Fruit fly (Drosophila melanogaster) whole organism, embryonic: ENCODE measurements around the gene cu.

Experiments
- B-H1 ChIP-seq: fragments of 200-800 bp; sonication (Bioruptor generic); IDR thresholded peaks from 3 replicates; pipeline ENCODE4 v1.3.6; 2022; ENCODE audit warnings: missing biosample characterization, missing genetic modification characterization
- CG10431 ChIP-seq: fragments of 200-800 bp; sonication (Bioruptor generic); optimal IDR thresholded peaks from 3 replicates; lab custom pipeline; 2018; ENCODE audit warnings: missing biosample characterization, mild to moderate bottlenecking, missing genetic modification characterization
- CG10979 ChIP-seq: fragments of 200-800 bp; sonication (Bioruptor generic); optimal IDR thresholded peaks from 2 replicates; lab custom pipeline; 2018; ENCODE audit warnings: missing biosample characterization, mild to moderate bottlenecking, missing genetic modification characterization, moderate library complexity
- CG11696 ChIP-seq: fragments of 200-800 bp; sonication (Bioruptor generic); IDR thresholded peaks from 2 replicates; pipeline ENCODE4 v1.3.6; 2022; ENCODE audit warnings: missing biosample characterization, missing genetic modification characterization
- CG11723 ChIP-seq: fragments of 200-800 bp; sonication (Bioruptor generic); optimal IDR thresholded peaks from 2 replicates; lab custom pipeline; 2017; ENCODE audit warnings: missing biosample characterization, mild to moderate bottlenecking, missing genetic modification characterization
- CG12236 ChIP-seq: fragments of 200-800 bp; sonication (Bioruptor generic); optimal IDR thresholded peaks from 2 replicates; lab custom pipeline; 2016; ENCODE audit warnings: missing biosample characterization, missing genetic modification characterization
- CG12299 ChIP-seq: fragments of 200-800 bp; sonication (Bioruptor generic); optimal IDR thresholded peaks from 2 replicates; lab custom pipeline; 2018; ENCODE audit warnings: missing biosample characterization, mild to moderate bottlenecking, missing genetic modification characterization
- CG1233 ChIP-seq: fragments of 200-800 bp; sonication (Bioruptor generic); optimal IDR thresholded peaks from 4 replicates; lab custom pipeline; 2018; ENCODE audit warnings: missing biosample characterization, mild to moderate bottlenecking, missing genetic modification characterization
- CG13624 ChIP-seq: fragments of 200-800 bp; sonication (Bioruptor generic); optimal IDR thresholded peaks from 2 replicates; lab custom pipeline; 2016; ENCODE audit warnings: missing biosample characterization, missing genetic modification characterization
- CG13775 ChIP-seq: fragments of 200-800 bp; sonication (Bioruptor generic); optimal IDR thresholded peaks from 3 replicates; lab custom pipeline; 2017; ENCODE audit warnings: missing biosample characterization, mild to moderate bottlenecking, missing genetic modification characterization
- CG1603 ChIP-seq: fragments of 200-800 bp; sonication (Bioruptor generic); optimal IDR thresholded peaks from 2 replicates; lab custom pipeline; 2019; ENCODE audit warnings: missing biosample characterization, mild to moderate bottlenecking, missing genetic modification characterization, moderate library complexity
- CG16815 ChIP-seq: fragments of 200-800 bp; sonication (Bioruptor generic); optimal IDR thresholded peaks from 3 replicates; lab custom pipeline; 2017; ENCODE audit warnings: missing biosample characterization, mild to moderate bottlenecking, missing genetic modification characterization
- CG2129 ChIP-seq: fragments of 200-800 bp; sonication (Bioruptor generic); IDR thresholded peaks from 2 replicates; pipeline ENCODE4 v1.3.6; 2022; ENCODE audit warnings: missing biosample characterization, missing genetic modification characterization; ENCODE audit not compliant: partially characterized antibody
- CG4730 ChIP-seq: fragments of 200-800 bp; sonication (Bioruptor generic); IDR thresholded peaks from 2 replicates; pipeline ENCODE4 v1.3.6; 2022; ENCODE audit warnings: missing biosample characterization, missing genetic modification characterization
- CG5180 ChIP-seq: fragments of 200-800 bp; sonication (Bioruptor generic); optimal IDR thresholded peaks from 3 replicates; lab custom pipeline; 2017; ENCODE audit warnings: missing biosample characterization, missing genetic modification characterization, mild to moderate bottlenecking, moderate library complexity, missing genetic modification reagents
- CG7786 ChIP-seq: fragments of 200-800 bp; sonication (Bioruptor generic); optimal IDR thresholded peaks from 2 replicates; lab custom pipeline; 2016; ENCODE audit warnings: missing biosample characterization, missing genetic modification characterization
- CG9609 ChIP-seq: fragments of 200-800 bp; sonication (Bioruptor generic); optimal IDR thresholded peaks from 3 replicates; lab custom pipeline; 2016; ENCODE audit warnings: missing biosample characterization, missing genetic modification characterization
- CG9876 ChIP-seq: fragments of 200-800 bp; sonication (Bioruptor generic); optimal IDR thresholded peaks from 2 replicates; lab custom pipeline; 2016; ENCODE audit warnings: missing biosample characterization, missing genetic modification characterization
- CHES-1-like ChIP-seq: fragments of 200-800 bp; sonication (Bioruptor generic); optimal IDR thresholded peaks from 2 replicates; lab custom pipeline; 2016; ENCODE audit warnings: missing biosample characterization, missing genetic modification characterization
- Chrac-16 ChIP-seq: fragments of 200-800 bp; sonication (Bioruptor generic); optimal IDR thresholded peaks from 3 replicates; lab custom pipeline; 2016; ENCODE audit warnings: missing biosample characterization, missing genetic modification characterization
- CkIIα-i1 ChIP-seq: fragments of 200-800 bp; sonication (Bioruptor generic); IDR thresholded peaks from 2 replicates; pipeline ENCODE4 v1.3.6; 2022; ENCODE audit warnings: missing biosample characterization, missing genetic modification characterization
- CoRest ChIP-seq: fragments of 200-800 bp; sonication (Bioruptor generic); optimal IDR thresholded peaks from 3 replicates; lab custom pipeline; 2018; ENCODE audit warnings: missing biosample characterization, mild to moderate bottlenecking, missing genetic modification characterization, moderate library complexity
- Dip2 ChIP-seq: fragments of 200-800 bp; sonication (Bioruptor generic); IDR thresholded peaks from 2 replicates; pipeline ENCODE4 v1.3.6; 2022; ENCODE audit warnings: missing biosample characterization, missing genetic modification characterization
- E2f1 ChIP-seq: fragments of 200-800 bp; sonication (Bioruptor generic); IDR thresholded peaks from 2 replicates; pipeline ENCODE4 v1.3.6; 2022; ENCODE audit warnings: missing biosample characterization, missing genetic modification characterization
- Elba2 ChIP-seq: fragments of 200-800 bp; sonication (Bioruptor generic); optimal IDR thresholded peaks from 3 replicates; lab custom pipeline; 2016; ENCODE audit warnings: missing biosample characterization, missing genetic modification characterization
- HHEX ChIP-seq: fragments of 200-800 bp; sonication (Bioruptor generic); optimal IDR thresholded peaks from 3 replicates; lab custom pipeline; 2017; ENCODE audit warnings: missing biosample characterization, mild to moderate bottlenecking, missing genetic modification characterization, missing genetic modification reagents
- Jarid2 ChIP-seq: fragments of 200-800 bp; sonication (Bioruptor generic); optimal IDR thresholded peaks from 3 replicates; lab custom pipeline; 2017; ENCODE audit warnings: mild to moderate bottlenecking, missing biosample characterization, missing genetic modification reagents, missing genetic modification characterization
- Meics ChIP-seq: fragments of 200-800 bp; sonication (Bioruptor generic); optimal IDR thresholded peaks from 2 replicates; lab custom pipeline; 2017; ENCODE audit warnings: missing biosample characterization, mild to moderate bottlenecking, missing genetic modification characterization
- Mrtf ChIP-seq: fragments of 200-800 bp; sonication (Bioruptor generic); IDR thresholded peaks from 3 replicates; pipeline ENCODE4 v1.3.6; 2022; ENCODE audit warnings: missing biosample characterization, missing genetic modification characterization
- NK7.1 ChIP-seq: fragments of 200-800 bp; sonication (Bioruptor generic); optimal IDR thresholded peaks from 3 replicates; lab custom pipeline; 2016; ENCODE audit warnings: missing biosample characterization, missing genetic modification characterization
- Optix ChIP-seq: fragments of 200-800 bp; sonication (Bioruptor generic); IDR thresholded peaks from 3 replicates; pipeline ENCODE4 v1.3.6; 2022; ENCODE audit warnings: missing biosample characterization, missing genetic modification characterization
- Rfx ChIP-seq: fragments of 200-800 bp; sonication (Bioruptor generic); IDR thresholded peaks from 2 replicates; pipeline ENCODE4 v1.3.6; 2022; ENCODE audit warnings: missing biosample characterization, missing genetic modification characterization
- Rx ChIP-seq: fragments of 200-800 bp; sonication (Bioruptor generic); IDR thresholded peaks from 2 replicates; pipeline ENCODE4 v1.3.6; 2022; ENCODE audit warnings: missing biosample characterization, missing genetic modification characterization
- TFAM ChIP-seq: fragments of 200-800 bp; sonication (Bioruptor generic); optimal IDR thresholded peaks from 2 replicates; lab custom pipeline; 2017; ENCODE audit warnings: missing biosample characterization, missing genetic modification characterization, inconsistent platforms
- Taf1 ChIP-seq: fragments of 200-800 bp; sonication (Bioruptor generic); IDR thresholded peaks from 2 replicates; pipeline ENCODE4 v1.3.6; 2022; ENCODE audit warnings: missing biosample characterization, missing genetic modification characterization
- amos ChIP-seq: fragments of 200-800 bp; sonication (Bioruptor generic); IDR thresholded peaks from 2 replicates; pipeline ENCODE4 v1.3.6; 2022; ENCODE audit warnings: missing biosample characterization, missing genetic modification characterization; ENCODE audit not compliant: partially characterized antibody
- ap ChIP-seq: fragments of 200-800 bp; sonication (Bioruptor generic); IDR thresholded peaks from 2 replicates; pipeline ENCODE4 v1.3.6; 2022; ENCODE audit warnings: missing biosample characterization, missing genetic modification characterization
- dmrt11E ChIP-seq: fragments of 200-800 bp; sonication (Bioruptor generic); optimal IDR thresholded peaks from 3 replicates; lab custom pipeline; 2018; ENCODE audit warnings: missing biosample characterization, mild to moderate bottlenecking, missing genetic modification characterization, moderate library complexity
- hkb ChIP-seq, 2 experiments: fragments of 200-800 bp in 1 of 2; fragments of >200 bp in 1 of 2; sonication (Bioruptor generic) in 1 of 2; IDR thresholded peaks in 1 of 2; optimal IDR thresholded peaks in 1 of 2; 2 replicates each; pipeline versions ENCODE4 v1.3.6 to Lab custom; 2017 to 2022; ENCODE audit warnings: missing biosample characterization in 1 of 2, missing genetic modification characterization in 1 of 2
- lmd ChIP-seq: fragments of 200-800 bp; sonication (Bioruptor generic); IDR thresholded peaks from 2 replicates; pipeline ENCODE4 v1.3.6; 2022; ENCODE audit warnings: missing biosample characterization, missing genetic modification characterization
- org-1 ChIP-seq: fragments of 200-800 bp; sonication (Bioruptor generic); optimal IDR thresholded peaks from 2 replicates; lab custom pipeline; 2017; ENCODE audit warnings: missing biosample characterization, missing genetic modification characterization
- p53 ChIP-seq: fragments of 200-800 bp; sonication (Bioruptor generic); optimal IDR thresholded peaks from 2 replicates; lab custom pipeline; 2016; ENCODE audit warnings: missing biosample characterization, missing genetic modification characterization
- pho ChIP-seq: fragments of 200-800 bp; sonication (Bioruptor generic); optimal IDR thresholded peaks from 2 replicates; lab custom pipeline; 2016; ENCODE audit warnings: missing biosample characterization, missing genetic modification characterization
- sisA ChIP-seq: fragments of 200-800 bp; sonication (Bioruptor generic); IDR thresholded peaks from 2 replicates; pipeline ENCODE4 v1.3.6; 2022; ENCODE audit warnings: missing biosample characterization, missing genetic modification characterization
- trh ChIP-seq: fragments of 200-800 bp; sonication (Bioruptor generic); optimal IDR thresholded peaks from 2 replicates; lab custom pipeline; 2016; ENCODE audit warnings: missing biosample characterization, missing genetic modification characterization
- twi ChIP-seq: fragments of 200-800 bp; optimal IDR thresholded peaks from 2 replicates; lab custom pipeline; 2019; ENCODE audit warnings: missing biosample characterization, mild to moderate bottlenecking, missing genetic modification characterization, moderate library complexity
- usp ChIP-seq: fragments of >200 bp; optimal IDR thresholded peaks from 2 replicates; lab custom pipeline; 2017; ENCODE audit warnings: missing biosample characterization, missing genetic modification characterization
- vfl ChIP-seq: fragments of 200-800 bp; sonication (Bioruptor generic); optimal IDR thresholded peaks from 2 replicates; lab custom pipeline; 2016; ENCODE audit warnings: missing biosample characterization, missing genetic modification characterization
- wdn ChIP-seq: fragments of 200-800 bp; sonication (Bioruptor generic); IDR thresholded peaks from 2 replicates; pipeline ENCODE4 v1.3.6; 2022; ENCODE audit warnings: missing biosample characterization, missing genetic modification characterization
- wek ChIP-seq: fragments of 200-800 bp; sonication (Bioruptor generic); optimal IDR thresholded peaks from 3 replicates; lab custom pipeline; 2018; ENCODE audit warnings: missing biosample characterization, mild to moderate bottlenecking, missing genetic modification characterization, moderate library complexity
- zen ChIP-seq: fragments of 200-800 bp; sonication (Bioruptor generic); optimal IDR thresholded peaks from 3 replicates; lab custom pipeline; 2018; ENCODE audit warnings: missing biosample characterization, mild to moderate bottlenecking, missing genetic modification characterization, moderate library complexity

The cu gene

DNA sequence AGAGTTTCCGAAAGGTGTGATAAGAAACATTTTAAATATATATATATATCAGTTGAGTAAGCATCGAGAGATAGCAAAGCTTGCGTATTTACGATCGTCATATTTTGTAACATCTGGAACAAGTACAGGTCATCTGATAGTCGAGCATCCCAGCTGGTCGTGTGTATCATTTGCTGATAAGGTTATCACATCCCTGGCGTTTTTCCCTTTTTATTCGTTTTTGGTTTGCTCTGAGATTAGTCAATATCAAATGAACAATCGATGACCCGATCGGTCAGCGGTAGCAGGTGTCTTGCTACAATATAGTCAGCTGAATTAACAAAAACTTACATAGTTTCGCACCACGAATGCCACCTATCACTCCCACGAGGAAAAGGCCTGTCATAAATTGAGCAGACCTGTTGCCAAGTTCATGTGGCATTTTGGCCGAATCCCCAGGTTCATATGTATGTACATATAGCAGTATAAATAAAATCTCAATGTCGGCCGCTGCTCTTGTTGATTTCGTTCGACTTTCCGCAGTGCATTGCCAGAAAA is 3.6 kb downstream of the cu start (continued):
- TF ChIP-seq CG11723 (no peak), lmd (GFP tag; lab: Robert Waterston, UW) (peak; percentile 49; the same call in 1 of the 2 replicates), CG5180 (GFP tag; lab: Kevin White, UChicago) (no peak), wek (no peak), CG13624 (GFP tag; lab: Kevin White, UChicago) (no peak), Chrac-16 (GFP tag; lab: Kevin White, UChicago) (peak; percentile 51), CG12299 (tag; lab: Kevin White, UChicago) (no peak), CG10431 (no peak), sisA (GFP tag; lab: Robert Waterston, UW) (peak; percentile 55), CG11696 (GFP tag; lab: Robert Waterston, UW) (no peak), NK7.1 (peak; percentile 13), CG9876 (GFP tag; lab: Kevin White, UChicago) (no peak), org-1 (GFP tag; lab: Kevin White, UChicago) (no peak), Elba2 (GFP tag; lab: Kevin White, UChicago) (no peak), CG2129 (GFP tag; lab: Robert Waterston, UW) (no peak), CG16815 (GFP tag; lab: Kevin White, UChicago) (peak; percentile 22), CG12236 (GFP tag; lab: Kevin White, UChicago) (no peak), CG10979 (peak; percentile 18), dmrt11E (no peak), CG1233 (GFP tag; lab: Kevin White, UChicago) (peak; percentile 58), Jarid2 (no peak), Mrtf (GFP tag; lab: Robert Waterston, UW) (no peak), CG4730 (GFP tag; lab: Robert Waterston, UW) (no peak), Dip2 (no peak), CG7786 (GFP tag; lab: Kevin White, UChicago) (no peak), ap (no peak), twi (tag; lab: Kevin White, UChicago) (no peak), CHES-1-like (GFP tag; lab: Kevin White, UChicago) (no peak), p53 (GFP tag; lab: Kevin White, UChicago) (no peak), zen (no peak), E2f1 (GFP tag; lab: Robert Waterston, UW) (peak; percentile 56), HHEX (peak; percentile 62), vfl (no peak), Rfx (GFP tag; lab: Robert Waterston, UW) (peak; percentile 75), CkIIα-i1 (GFP tag; lab: Robert Waterston, UW) (no peak), hkb (optimal IDR thresholded peaks at IDR 0.05; lab: Kevin White, UChicago) (no peak), hkb (GFP tag; IDR thresholded peaks at IDR 0.05; lab: Robert Waterston, UW) (peak; percentile 60; the same call in 1 of the 2 replicates), Rx (no peak), Meics (GFP tag; lab: Kevin White, UChicago) (peak; percentile 77), Optix (GFP tag; lab: Robert Waterston, UW) (0 out of 3 replicates have a peak, but pooled peaks have one; percentile 5), CG9609 (no peak), wdn (GFP tag; lab: Robert Waterston, UW) (0 out of 2 replicates have a peak, but pooled peaks have one; percentile 14), Taf1 (GFP tag; lab: Robert Waterston, UW) (no peak), CG13775 (peak; percentile 24), CoRest (tag; lab: Kevin White, UChicago) (peak; percentile 62), B-H1 (GFP tag; lab: Robert Waterston, UW) (no peak), pho (no peak), TFAM (no peak), trh (GFP tag; lab: Kevin White, UChicago) (no peak), usp (GFP tag; lab: Kevin White, UChicago) (no peak), CG1603 (tag; lab: Kevin White, UChicago) (peak; percentile 32), amos (GFP tag; lab: Robert Waterston, UW) (no peak)
